Worm (Caenorhabditis elegans) whole organism, L2 larva: Measurements from ENCODE around the gene hecw-1.

Experiments used
- C34F6.9 ChIP-seq: fragments of 150-350 bp; optimal IDR thresholded peaks from 2 replicates; lab custom pipeline; 2014; ENCODE audit warnings: missing biosample characterization, missing genetic modification characterization
- R02D3.7 ChIP-seq: fragments of 150-350 bp; optimal IDR thresholded peaks from 2 replicates; lab custom pipeline; 2014; ENCODE audit warnings: missing biosample characterization, missing genetic modification characterization
- blmp-1 ChIP-seq: sonication (generic microtip); optimal IDR thresholded peaks from 2 replicates; lab custom pipeline; 2017; ENCODE audit warnings: missing genetic modification characterization, mild to moderate bottlenecking, missing compliant biosample characterization, antibody characterized with exemption, moderate library complexity; ENCODE audit not compliant: insufficient read depth
- ceh-16 ChIP-seq: fragments of 150-350 bp; optimal IDR thresholded peaks from 2 replicates; lab custom pipeline; 2014; ENCODE audit warnings: missing biosample characterization, missing genetic modification characterization
- crh-2 ChIP-seq: sonication (generic microtip); optimal IDR thresholded peaks from 2 replicates; lab custom pipeline; 2017; ENCODE audit warnings: missing biosample characterization, missing genetic modification characterization
- egl-27 ChIP-seq: sonication (generic microtip); optimal IDR thresholded peaks from 3 replicates; lab custom pipeline; 2017; ENCODE audit warnings: missing biosample characterization, missing genetic modification reagents, missing genetic modification characterization
- fos-1 ChIP-seq: fragments of 150-350 bp; optimal IDR thresholded peaks from 2 replicates; lab custom pipeline; 2014; ENCODE audit warnings: missing biosample characterization, missing genetic modification characterization
- gmeb-1 ChIP-seq: fragments of 150-350 bp; optimal IDR thresholded peaks from 2 replicates; lab custom pipeline; 2014; ENCODE audit warnings: missing biosample characterization, missing genetic modification characterization
- lin-11 ChIP-seq: fragments of 150-350 bp; sonication (generic microtip); optimal IDR thresholded peaks from 2 replicates; lab custom pipeline; 2014; ENCODE audit warnings: missing biosample characterization, missing genetic modification characterization, inconsistent platforms, mixed read lengths
- lin-39 ChIP-seq: fragments of 150-350 bp; optimal IDR thresholded peaks from 2 replicates; lab custom pipeline; 2014; ENCODE audit warnings: missing biosample characterization, missing genetic modification reagents, missing genetic modification characterization
- lsy-2 ChIP-seq, 2 experiments: fragments of 150-350 bp in 1 of 2; sonication (generic microtip) in 1 of 2; optimal IDR thresholded peaks; 2 replicates each; lab custom pipeline; 2014 to 2017; ENCODE audit warnings: missing biosample characterization in 2 of 2, missing genetic modification characterization in 2 of 2
- nhr-10 ChIP-seq: sonication (generic microtip); optimal IDR thresholded peaks from 2 replicates; lab custom pipeline; 2017; ENCODE audit warnings: missing biosample characterization, missing genetic modification characterization
- nhr-11 ChIP-seq: fragments of 150-350 bp; optimal IDR thresholded peaks from 2 replicates; lab custom pipeline; 2014; ENCODE audit warnings: missing biosample characterization, missing genetic modification characterization
- nhr-129 ChIP-seq: fragments of 150-350 bp; optimal IDR thresholded peaks from 2 replicates; lab custom pipeline; 2014; ENCODE audit warnings: missing biosample characterization, missing genetic modification characterization
- nhr-23 ChIP-seq: fragments of 150-350 bp; optimal IDR thresholded peaks from 2 replicates; lab custom pipeline; 2014; ENCODE audit warnings: missing biosample characterization, missing genetic modification reagents, missing genetic modification characterization
- nhr-237 ChIP-seq: fragments of 150-350 bp; optimal IDR thresholded peaks from 2 replicates; lab custom pipeline; 2014; ENCODE audit warnings: missing biosample characterization, missing genetic modification characterization
- nhr-25 ChIP-seq: fragments of 150-350 bp; sonication (generic microtip); optimal IDR thresholded peaks from 3 replicates; lab custom pipeline; 2014; ENCODE audit warnings: missing biosample characterization, missing genetic modification characterization
- nhr-6 ChIP-seq: fragments of 150-350 bp; optimal IDR thresholded peaks from 2 replicates; lab custom pipeline; 2014; ENCODE audit warnings: missing biosample characterization, missing genetic modification characterization
- peb-1 ChIP-seq: fragments of 150-350 bp; optimal IDR thresholded peaks from 2 replicates; lab custom pipeline; 2014; ENCODE audit warnings: missing biosample characterization, missing genetic modification characterization
- sem-4 ChIP-seq: fragments of 150-350 bp; optimal IDR thresholded peaks from 2 replicates; lab custom pipeline; 2014; ENCODE audit warnings: missing biosample characterization, missing genetic modification reagents, missing genetic modification characterization
- skn-1 ChIP-seq: sonication (generic microtip); optimal IDR thresholded peaks from 2 replicates; lab custom pipeline; 2017; ENCODE audit warnings: missing biosample characterization, missing genetic modification characterization
- sma-3 ChIP-seq: sonication (generic microtip); optimal IDR thresholded peaks from 2 replicates; lab custom pipeline; 2016; ENCODE audit warnings: missing genetic modification reagents, missing genetic modification characterization, missing compliant biosample characterization
- sma-9 ChIP-seq, 2 experiments: fragments of 150-350 bp in 1 of 2; sonication (generic microtip) in 1 of 2; optimal IDR thresholded peaks; 2 replicates each; lab custom pipeline; 2014 to 2016; ENCODE audit warnings: missing genetic modification characterization in 2 of 2, mild to moderate bottlenecking in 1 of 2, missing biosample characterization in 1 of 2, missing compliant biosample characterization in 1 of 2, missing genetic modification reagents in 1 of 2, moderate library complexity in 1 of 2
- snpc-4 ChIP-seq: fragments of 150-350 bp; optimal IDR thresholded peaks from 2 replicates; lab custom pipeline; 2014; ENCODE audit warnings: missing biosample characterization, missing genetic modification characterization
- unc-39 ChIP-seq: fragments of 150-350 bp; optimal IDR thresholded peaks from 2 replicates; lab custom pipeline; 2014; ENCODE audit warnings: missing biosample characterization, missing genetic modification characterization
- unc-62 ChIP-seq: fragments of 150-350 bp; optimal IDR thresholded peaks from 2 replicates; lab custom pipeline; 2014; ENCODE audit warnings: missing biosample characterization, missing genetic modification reagents, missing genetic modification characterization
- ztf-1 ChIP-seq: fragments of 200-800 bp; sonication (Bioruptor generic); conservative IDR thresholded peaks from 2 replicates; pipeline ENCODE4 v1.3.6; 2022; ENCODE audit warnings: missing genetic modification characterization, missing compliant biosample characterization
- ztf-11 ChIP-seq: sonication (generic microtip); optimal IDR thresholded peaks from 2 replicates; lab custom pipeline; 2017; ENCODE audit warnings: missing biosample characterization, missing genetic modification characterization
- ztf-4 ChIP-seq: fragments of 150-350 bp; optimal IDR thresholded peaks from 2 replicates; lab custom pipeline; 2014; ENCODE audit warnings: missing biosample characterization, missing genetic modification characterization

The hecw-1 gene

DNA sequence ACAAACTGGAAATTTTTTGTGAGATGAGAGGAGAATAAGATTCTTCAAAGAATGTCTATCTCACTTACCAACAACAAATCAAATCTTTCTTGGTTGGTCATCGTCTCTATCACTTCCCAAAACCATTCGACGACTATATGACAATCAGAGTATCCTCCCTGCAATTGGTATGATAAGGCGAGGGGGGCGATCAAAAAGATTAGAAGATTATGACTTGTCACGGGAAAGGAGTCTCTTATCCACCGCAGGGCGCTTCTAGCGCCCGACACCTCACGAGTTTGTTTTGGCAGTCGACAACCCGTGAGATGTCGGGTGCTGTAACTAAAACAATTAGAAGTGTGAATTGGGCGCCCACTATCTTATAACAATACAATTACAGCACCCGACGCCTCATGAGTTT lies 12.1 kb downstream of the hecw-1 start (continued):
- TF ChIP-seq sem-4 (tag; lab: Kevin White, UChicago) (no peak), nhr-11 (tag; lab: Kevin White, UChicago) (no peak), lsy-2 (tag; optimal IDR thresholded peaks at IDR 0.05; lab: Kevin White, UChicago) (no peak), sma-3 (peak; percentile 46), unc-62 (no peak), R02D3.7 (tag; lab: Kevin White, UChicago) (no peak), ztf-11 (tag; lab: Kevin White, UChicago) (no peak), nhr-23 (tag; lab: Kevin White, UChicago) (no peak), ztf-4 (tag; lab: Kevin White, UChicago) (no peak), blmp-1 (tag; lab: Kevin White, UChicago) (peak; percentile 24)

DNA sequence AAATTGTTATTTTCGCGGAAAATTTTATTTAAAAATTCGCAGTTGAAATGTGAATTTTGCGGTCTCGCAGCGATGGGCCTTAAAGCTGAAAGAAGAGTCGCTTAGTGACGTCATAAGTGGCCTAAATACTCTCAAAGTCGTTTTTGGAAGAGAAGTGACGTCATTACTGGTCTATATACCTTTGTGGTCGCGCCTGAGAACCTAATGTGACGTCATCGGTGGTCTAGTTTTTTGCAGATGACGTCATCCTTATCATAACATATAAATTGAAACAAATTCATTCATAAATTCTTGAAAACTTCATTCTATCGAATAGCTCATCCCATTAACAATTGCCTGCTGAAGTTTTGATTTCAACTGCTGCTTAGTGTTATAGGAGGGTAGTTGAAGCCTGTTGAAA lies 12.6 kb downstream of the hecw-1 start:
- TF ChIP-seq C34F6.9 (tag; lab: Kevin White, UChicago): no peak
- no peak for TF ChIP-seq nhr-6 (tag; lab: Kevin White, UChicago)
- no peak for TF ChIP-seq ztf-11 (tag; lab: Kevin White, UChicago)
- no peak for TF ChIP-seq sem-4 (tag; lab: Kevin White, UChicago)
- no peak for TF ChIP-seq nhr-23 (tag; lab: Kevin White, UChicago)
- no peak for TF ChIP-seq ztf-1 (GFP tag; lab: Robert Waterston, UW)
- TF ChIP-seq nhr-10: no peak
- TF ChIP-seq lin-39: no peak
- TF ChIP-seq nhr-25 (tag; lab: Kevin White, UChicago): no peak

DNA sequence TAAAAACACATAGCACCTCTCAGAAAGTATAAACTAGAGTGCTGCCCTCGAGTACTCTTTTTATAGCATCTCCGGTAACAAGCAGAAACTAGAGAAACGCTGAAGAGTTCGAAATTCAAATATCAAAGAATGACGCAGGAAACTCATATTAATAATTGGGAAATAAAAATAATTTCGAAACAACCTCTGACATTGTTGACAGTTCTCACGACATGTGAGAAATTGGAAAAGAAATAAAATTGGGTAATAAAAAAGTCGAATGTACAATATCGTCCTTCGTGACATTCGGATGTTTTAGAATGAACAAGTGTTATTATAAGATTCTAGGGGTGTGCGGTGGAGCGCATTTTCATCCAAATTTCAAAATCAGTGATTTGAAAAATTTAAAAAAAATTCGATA lies 17.5 kb downstream of the hecw-1 start:
- no peak for TF ChIP-seq sma-3
- TF ChIP-seq nhr-11 (tag; lab: Kevin White, UChicago): no peak
- no peak for TF ChIP-seq ztf-11 (tag; lab: Kevin White, UChicago)
- no peak for TF ChIP-seq crh-2 (tag; lab: Kevin White, UChicago)
- TF ChIP-seq nhr-25 (tag; lab: Kevin White, UChicago): no peak
- TF ChIP-seq unc-62: no peak
- no peak for TF ChIP-seq sma-9 (GFP tag; optimal IDR thresholded peaks at IDR 0.05; lab: Kevin White, UChicago)
- no peak for TF ChIP-seq sma-9 (tag; optimal IDR thresholded peaks at IDR 0.05; lab: Kevin White, UChicago)
- TF ChIP-seq blmp-1 (tag; lab: Kevin White, UChicago): no peak
- TF ChIP-seq peb-1: no peak
- no peak for TF ChIP-seq nhr-237 (tag; lab: Kevin White, UChicago)
- TF ChIP-seq lsy-2 (tag; optimal IDR thresholded peaks at IDR 0.05; lab: Kevin White, UChicago): no peak
- no peak for TF ChIP-seq ztf-1 (GFP tag; lab: Robert Waterston, UW)
- TF ChIP-seq skn-1 (tag; lab: Kevin White, UChicago): no peak
- TF ChIP-seq ceh-16 (tag; lab: Kevin White, UChicago): no peak
- TF ChIP-seq snpc-4 (tag; lab: Kevin White, UChicago): no peak
- TF ChIP-seq lin-11 (tag; lab: Kevin White, UChicago): no peak

DNA sequence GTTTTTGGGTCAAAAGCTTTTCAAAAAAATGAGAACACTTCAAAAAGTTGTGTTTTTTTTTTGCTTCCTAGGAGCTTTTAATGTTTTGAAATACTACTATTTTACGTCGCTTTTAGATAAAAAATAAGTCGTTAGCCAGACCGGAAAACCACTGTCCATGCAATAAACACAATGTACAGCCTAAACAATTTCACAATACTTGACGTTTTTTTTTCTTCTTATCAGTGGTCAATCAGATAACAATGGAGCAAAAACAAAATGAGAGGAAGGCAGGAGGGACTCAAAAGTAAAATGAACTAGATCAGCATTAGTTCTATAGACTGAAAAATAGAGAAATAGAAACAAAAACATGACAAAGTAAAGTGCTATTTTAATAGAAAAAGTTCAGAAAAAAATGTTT lies 19.0 kb downstream of the hecw-1 start:
- peak; percentile 23 for TF ChIP-seq fos-1 (tag; lab: Kevin White, UChicago)
- TF ChIP-seq nhr-23 (tag; lab: Kevin White, UChicago): no peak
- TF ChIP-seq, all 48 proteins: peak for 1

DNA sequence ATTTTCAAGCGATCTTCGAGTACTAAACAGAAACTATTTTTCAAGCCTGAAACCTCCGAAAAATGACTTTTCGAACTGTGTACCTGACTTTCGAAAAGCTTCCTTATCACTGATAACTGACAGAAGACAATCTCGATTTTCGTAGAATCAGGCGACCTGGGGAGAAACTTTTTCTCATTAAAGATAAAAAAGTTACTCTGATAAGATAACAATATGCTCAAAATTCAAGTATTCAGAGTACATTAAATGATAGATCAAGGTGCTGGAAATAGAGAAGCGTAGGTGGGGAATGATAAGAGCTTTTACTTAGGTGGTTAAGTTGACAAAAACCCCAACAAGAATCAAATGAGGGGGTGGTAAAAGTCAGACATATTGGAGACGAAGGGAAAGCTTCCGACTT lies 19.7 kb downstream of the hecw-1 start, which contains the start of gene prk-2:
Gene prk-2, minus strand, starts transcription at position 156 of the 400 bp plus-strand sequence.
- TF ChIP-seq sma-3 (peak; percentile 22), fos-1 (tag; lab: Kevin White, UChicago) (peak; percentile 90), nhr-129 (no peak), gmeb-1 (tag; lab: Kevin White, UChicago) (peak; percentile 18), sma-9 (GFP tag; optimal IDR thresholded peaks at IDR 0.05; lab: Kevin White, UChicago) (peak; percentile 66), sma-9 (tag; optimal IDR thresholded peaks at IDR 0.05; lab: Kevin White, UChicago) (no peak), unc-39 (tag; lab: Kevin White, UChicago) (no peak), egl-27 (tag; lab: Kevin White, UChicago) (peak; percentile 57), crh-2 (tag; lab: Kevin White, UChicago) (peak; percentile 19), lin-11 (tag; lab: Kevin White, UChicago) (no peak), nhr-10 (no peak), snpc-4 (tag; lab: Kevin White, UChicago) (no peak)

DNA sequence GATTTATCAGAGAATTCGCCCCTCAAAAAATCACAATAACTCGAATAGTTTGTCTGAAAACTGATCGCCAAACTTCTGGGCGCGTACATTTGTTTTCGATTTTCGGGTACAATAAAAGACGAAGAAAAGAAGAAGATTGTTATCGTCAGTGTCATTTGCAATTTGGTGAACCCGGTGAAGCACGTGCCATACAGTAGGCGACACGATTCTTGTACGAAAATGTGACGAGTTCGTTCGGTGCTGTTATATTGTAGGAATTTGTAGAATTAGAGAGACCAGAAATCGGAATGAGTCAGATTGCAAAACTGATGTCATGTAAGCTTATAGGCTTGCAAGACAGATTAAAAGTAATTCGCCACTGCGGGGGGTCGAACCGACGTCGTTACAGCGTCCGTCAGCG lies 22.0 kb downstream of the hecw-1 start:
- TF ChIP-seq nhr-25 (tag; lab: Kevin White, UChicago): peak; percentile 61
- TF ChIP-seq sma-3: peak; percentile 22
- peak; percentile 27 for TF ChIP-seq sma-9 (GFP tag; optimal IDR thresholded peaks at IDR 0.05; lab: Kevin White, UChicago)
- no peak for TF ChIP-seq sma-9 (tag; optimal IDR thresholded peaks at IDR 0.05; lab: Kevin White, UChicago)
- TF ChIP-seq nhr-6 (tag; lab: Kevin White, UChicago): no peak
